Fruit fly (Drosophila melanogaster): ENCODE measurements around the gene CG2187.

DNA sequence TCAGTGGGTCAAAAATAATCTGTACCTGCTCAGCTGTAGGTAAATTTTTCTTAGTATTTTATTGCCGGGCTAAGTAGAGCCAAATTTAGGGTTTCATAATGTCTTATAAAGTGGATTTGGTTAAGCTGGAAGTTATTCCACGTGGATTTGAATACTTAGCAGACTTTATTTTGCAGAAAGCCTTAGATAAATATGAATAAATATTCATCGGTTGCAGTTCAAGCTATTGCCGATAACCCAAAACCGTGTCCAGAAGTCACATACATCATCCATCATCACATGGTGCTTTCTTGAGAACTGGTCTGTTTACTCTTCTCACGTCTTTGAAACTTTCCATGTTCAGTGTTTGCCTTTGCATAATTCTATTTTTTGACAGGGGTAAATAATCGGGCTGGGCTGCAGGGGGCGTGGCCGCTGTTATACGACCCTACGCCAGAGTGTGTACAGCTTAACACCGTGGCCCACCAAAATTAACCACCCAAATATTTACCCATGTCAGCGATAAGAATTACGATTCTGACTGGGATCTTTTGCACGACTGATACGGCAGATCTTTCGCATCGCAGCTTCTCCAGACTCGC is at the start of gene CG2187:
- TF ChIP-seq CG9139 (GFP tag; optimal IDR thresholded peaks at IDR 0.05): no peak
- TF ChIP-seq Lpt (GFP tag; optimal IDR thresholded peaks at IDR 0.05): no peak
- no peak for TF ChIP-seq CG16779 (tag; optimal IDR thresholded peaks at IDR 0.05)
- TF ChIP-seq CG10631 (GFP tag; optimal IDR thresholded peaks at IDR 0.05): no peak
- no peak for TF ChIP-seq CG10669 (GFP tag; optimal IDR thresholded peaks at IDR 0.05)
- TF ChIP-seq Gug (GFP tag; IDR thresholded peaks at IDR 0.05): no peak
- TF ChIP-seq CG1621 (tag; optimal IDR thresholded peaks at IDR 0.05): no peak

Data from whole organism, prepupa.